Worm (Caenorhabditis elegans): ENCODE data around the gene R05D8.7.

Gene R05D8.7

ce11 chrV:2746404-2746803, 16.6 kb downstream of the R05D8.7 start:
- no peak for TF ChIP-seq cnd-1 (tag; optimal IDR thresholded peaks at IDR 0.05)
- TF ChIP-seq pha-4 (tag; optimal IDR thresholded peaks at IDR 0.05) = no peak
- no peak for TF ChIP-seq bed-3 (GFP tag; optimal IDR thresholded peaks at IDR 0.05)
- TF ChIP-seq blmp-1 (tag; optimal IDR thresholded peaks at IDR 0.05) = no peak
- TF ChIP-seq mep-1 (tag; optimal IDR thresholded peaks at IDR 0.05) = no peak
- TF ChIP-seq lin-32 (GFP tag; optimal IDR thresholded peaks at IDR 0.05) = no peak

ce11 chrV:2742298-2742697, 20.7 kb downstream of the R05D8.7 start, which contains the start of gene srg-62:
srg-62 (minus strand) TSS chrV:2742398.
- TF ChIP-seq snpc-4 (tag; optimal IDR thresholded peaks at IDR 0.05) (no peak), pha-4 (tag; optimal IDR thresholded peaks at IDR 0.05) (no peak), bed-3 (GFP tag; optimal IDR thresholded peaks at IDR 0.05) (no peak), nhr-28 (tag; optimal IDR thresholded peaks at IDR 0.05) (no peak), ces-1 (GFP tag; optimal IDR thresholded peaks at IDR 0.05) (no peak), nhr-237 (tag; optimal IDR thresholded peaks at IDR 0.05) (no peak), sptf-1 (tag; optimal IDR thresholded peaks at IDR 0.05) (no peak), lin-32 (GFP tag; optimal IDR thresholded peaks at IDR 0.05) (no peak), cnd-1 (tag; optimal IDR thresholded peaks at IDR 0.05) (no peak), elt-3 (tag; optimal IDR thresholded peaks at IDR 0.05) (no peak), unc-120 (tag; optimal IDR thresholded peaks at IDR 0.05; ENCODE audit: poor library complexity, severe bottlenecking) (no peak)

- TF ChIP-seq hlh-1 (tag; optimal IDR thresholded peaks at IDR 0.05) = no peak
- no peak for TF ChIP-seq bed-3 (GFP tag; optimal IDR thresholded peaks at IDR 0.05)
- TF ChIP-seq pha-4 (tag; optimal IDR thresholded peaks at IDR 0.05) = no peak
- TF ChIP-seq nhr-28 (tag; optimal IDR thresholded peaks at IDR 0.05) = no peak
- no peak for TF ChIP-seq lsy-2 (tag; optimal IDR thresholded peaks at IDR 0.05)
- no peak for TF ChIP-seq blmp-1 (tag; optimal IDR thresholded peaks at IDR 0.05)
- TF ChIP-seq sem-2 (GFP tag; optimal IDR thresholded peaks at IDR 0.05) = no peak
Observed at ce11 chrV:2740228-2740627, 22.8 kb downstream of the R05D8.7 start, which contains the start of gene srg-61. srg-61 (minus strand) TSS chrV:2740328.

DNA sequence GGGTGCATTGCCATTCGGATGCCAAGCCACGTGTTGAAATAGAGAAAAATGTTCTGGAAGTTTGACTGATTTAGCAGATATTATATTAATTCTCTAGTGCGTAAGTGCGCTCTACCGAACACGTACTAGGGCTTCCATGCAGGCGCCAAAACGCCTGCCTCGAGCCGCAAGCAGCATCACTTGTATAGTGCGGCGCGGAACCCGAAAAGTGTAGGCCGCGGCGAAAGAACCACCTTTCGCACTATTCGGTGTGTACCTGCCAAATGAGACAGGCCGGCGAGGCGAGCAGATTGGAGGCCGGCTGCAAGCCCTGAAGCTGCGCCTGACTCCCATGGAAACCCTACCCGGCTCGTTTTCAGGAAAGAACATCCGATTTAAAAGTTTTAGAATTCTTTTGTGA, 23.4 kb downstream of the R05D8.7 start:
- TF ChIP-seq ham-2 (GFP tag; optimal IDR thresholded peaks at IDR 0.05) (no peak), nhr-12 (tag; optimal IDR thresholded peaks at IDR 0.05) (no peak), tbx-8 (GFP tag; optimal IDR thresholded peaks at IDR 0.05) (no peak), hlh-1 (tag; optimal IDR thresholded peaks at IDR 0.05) (no peak), flh-1 (GFP tag; optimal IDR thresholded peaks at IDR 0.05) (no peak), ces-1 (GFP tag; optimal IDR thresholded peaks at IDR 0.05) (no peak)

DNA sequence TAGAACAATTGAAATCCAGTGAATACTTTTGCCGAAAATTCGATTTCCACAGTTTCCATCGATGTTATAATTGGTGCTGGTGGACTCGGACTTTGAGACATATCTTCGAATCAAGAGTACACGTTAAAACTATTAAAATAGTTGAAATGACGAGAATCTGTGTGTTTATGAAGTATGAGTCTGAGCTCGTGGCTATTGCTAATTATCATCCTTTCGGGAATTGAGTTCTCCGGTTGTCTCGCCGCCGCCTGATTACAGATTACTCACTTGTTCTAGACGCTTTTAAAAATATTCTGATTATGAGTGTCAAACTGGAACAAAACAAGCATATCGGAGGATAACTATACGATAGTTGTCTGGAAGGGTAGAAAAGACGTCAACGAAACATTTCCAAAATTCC, 24.8 kb downstream of the R05D8.7 start, which contains the start of gene srg-56:
srg-56 (minus strand) TSS at position 101 of the 400 bp plus-strand sequence.
- no peak for TF ChIP-seq ztf-11 (tag; optimal IDR thresholded peaks at IDR 0.05)
- no peak for TF ChIP-seq lin-13 (tag; optimal IDR thresholded peaks at IDR 0.05)
- TF ChIP-seq ceh-43 (GFP tag; optimal IDR thresholded peaks at IDR 0.05) = no peak
- TF ChIP-seq tbx-8 (GFP tag; optimal IDR thresholded peaks at IDR 0.05) = no peak
- no peak for TF ChIP-seq lsy-2 (tag; optimal IDR thresholded peaks at IDR 0.05)
- TF ChIP-seq ceh-39 (tag; optimal IDR thresholded peaks at IDR 0.05) = no peak
- no peak for TF ChIP-seq M03D4.4 (tag; optimal IDR thresholded peaks at IDR 0.05)
- TF ChIP-seq ces-1 (GFP tag; optimal IDR thresholded peaks at IDR 0.05) = no peak
- no peak for TF ChIP-seq ham-2 (GFP tag; optimal IDR thresholded peaks at IDR 0.05)
- no peak for TF ChIP-seq sptf-1 (tag; optimal IDR thresholded peaks at IDR 0.05)

ce11 chrV:2734360-2734759, 28.6 kb downstream of the R05D8.7 start, which contains the start of gene srg-57:
srg-57 (minus strand) TSS chrV:2734460.
- TF ChIP-seq flh-1 (GFP tag; optimal IDR thresholded peaks at IDR 0.05) = no peak
- no peak for TF ChIP-seq sptf-1 (tag; optimal IDR thresholded peaks at IDR 0.05)
- TF ChIP-seq drap-1 (GFP tag; optimal IDR thresholded peaks at IDR 0.05) = no peak
- no peak for TF ChIP-seq nhr-28 (tag; optimal IDR thresholded peaks at IDR 0.05)
- no peak for TF ChIP-seq ces-1 (GFP tag; optimal IDR thresholded peaks at IDR 0.05)
- TF ChIP-seq cnd-1 (tag; optimal IDR thresholded peaks at IDR 0.05) = no peak
- no peak for TF ChIP-seq zip-8 (tag; optimal IDR thresholded peaks at IDR 0.05)
- TF ChIP-seq nhr-2 (tag; optimal IDR thresholded peaks at IDR 0.05) = no peak
- TF ChIP-seq elt-1 (tag; optimal IDR thresholded peaks at IDR 0.05; ENCODE audit: borderline replicate concordance, insufficient read depth) = no peak
- no peak for TF ChIP-seq snpc-4 (tag; optimal IDR thresholded peaks at IDR 0.05)
- no peak for TF ChIP-seq bed-3 (GFP tag; optimal IDR thresholded peaks at IDR 0.05)
- TF ChIP-seq nhr-12 (tag; optimal IDR thresholded peaks at IDR 0.05) = no peak
- no peak for TF ChIP-seq mls-2 (tag; optimal IDR thresholded peaks at IDR 0.05)
